Fruit fly (Drosophila melanogaster): Measurements from ENCODE around the gene tkv.
A peak's percentile ranks its signal among the peaks of the same experiment; 100 is the strongest.

tkv gene

DNA sequence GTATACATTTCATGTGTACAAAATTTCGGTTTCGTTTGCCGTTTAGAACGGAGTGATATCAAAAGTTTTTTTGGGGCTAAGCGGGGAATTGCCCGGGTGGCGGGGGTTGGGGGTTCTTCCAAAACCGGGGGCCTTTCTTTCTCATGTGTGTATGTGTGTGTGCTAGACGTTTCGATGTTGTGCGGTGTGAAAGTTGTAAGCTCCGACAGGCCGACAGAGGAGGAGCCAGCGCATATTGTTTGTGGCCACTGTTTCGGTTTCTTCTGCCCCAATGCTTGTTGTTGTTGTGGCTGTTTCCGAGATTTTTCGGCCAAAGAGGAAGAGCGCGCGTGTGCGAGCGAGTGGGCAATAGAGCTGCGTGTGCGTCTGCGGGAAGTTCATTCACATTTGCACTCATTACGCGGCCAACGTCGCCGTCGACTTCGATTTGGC lies 29.1 kb upstream of the tkv start:
- peak; percentile 22 for TF ChIP-seq h (GFP tag; optimal IDR thresholded peaks at IDR 0.05)
- no peak for TF ChIP-seq Rel (GFP tag; optimal IDR thresholded peaks at IDR 0.05)
- TF ChIP-seq Rel (tag; optimal IDR thresholded peaks at IDR 0.05), result peak; percentile 50
- no peak for TF ChIP-seq foxo (GFP tag; optimal IDR thresholded peaks at IDR 0.05)
- no peak for TF ChIP-seq dmrt93B (GFP tag; optimal IDR thresholded peaks at IDR 0.05)

DNA sequence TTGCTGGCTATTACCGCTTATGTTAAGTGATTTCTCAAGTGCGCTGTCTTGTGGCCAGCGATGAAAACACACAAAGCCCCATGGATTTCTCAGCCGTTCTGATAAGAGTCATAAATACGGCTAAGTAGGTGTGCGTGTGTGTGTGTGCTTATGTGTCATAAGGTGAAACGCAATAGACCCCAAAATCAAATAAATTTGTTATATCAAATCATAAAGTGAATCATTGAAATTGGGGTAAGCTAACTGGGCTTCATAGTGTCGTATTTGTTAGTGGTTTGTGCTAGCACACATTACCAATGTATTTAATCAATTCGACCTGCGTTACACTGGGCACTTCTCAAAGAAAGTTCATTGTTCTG lies 28.4 kb upstream of the tkv start:
- peak; percentile 13 for TF ChIP-seq Dif (GFP tag; optimal IDR thresholded peaks at IDR 0.05; ENCODE audit: partially characterized antibody)
- TF ChIP-seq CG9705 (GFP tag; optimal IDR thresholded peaks at IDR 0.05), result no peak

DNA sequence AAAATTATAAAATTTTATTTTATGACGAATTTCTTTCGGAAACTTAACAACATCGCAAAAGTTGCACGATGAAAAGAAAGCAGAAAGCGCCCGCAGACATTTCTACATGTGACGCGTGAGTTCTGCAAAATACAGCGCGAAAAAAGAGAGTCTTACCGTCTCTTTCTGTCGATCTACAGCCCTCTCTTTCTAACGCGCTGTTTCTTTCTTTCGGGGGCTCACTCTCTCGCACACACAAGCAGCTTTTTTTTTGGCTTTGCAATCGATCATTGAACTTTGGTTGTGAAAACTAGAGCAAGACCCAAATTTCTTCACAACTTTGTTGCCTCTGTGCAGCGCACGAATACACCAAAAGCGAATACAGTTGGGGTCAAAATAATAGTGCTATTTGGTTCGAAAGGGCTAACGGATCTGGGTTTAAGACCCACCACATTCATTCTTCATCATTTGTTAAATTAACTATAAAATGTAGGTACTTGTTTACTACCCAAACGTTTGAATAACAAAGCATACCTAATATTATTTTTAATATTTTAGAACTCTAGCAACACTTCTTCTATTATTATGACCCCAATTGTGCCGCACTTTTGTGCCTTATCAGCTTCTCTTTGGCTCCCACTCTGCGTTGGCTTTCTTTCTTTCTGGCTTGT lies 27.9 kb upstream of the tkv start:
- TF ChIP-seq Sp1 (GFP tag; optimal IDR thresholded peaks at IDR 0.05) (peak; percentile 91), dmrt93B (GFP tag; optimal IDR thresholded peaks at IDR 0.05) (peak; percentile 49), Dfd (GFP tag; optimal IDR thresholded peaks at IDR 0.05) (no peak), lola (GFP tag; optimal IDR thresholded peaks at IDR 0.05) (no peak), CG32264 (GFP tag; optimal IDR thresholded peaks at IDR 0.05) (no peak), brk (GFP tag; optimal IDR thresholded peaks at IDR 0.05) (peak; percentile 35), rgr (GFP tag; optimal IDR thresholded peaks at IDR 0.05) (peak; percentile 86), usp (GFP tag; optimal IDR thresholded peaks at IDR 0.05) (no peak), br (GFP tag; optimal IDR thresholded peaks at IDR 0.05) (peak; percentile 89), woc (GFP tag; optimal IDR thresholded peaks at IDR 0.05) (peak; percentile 18), HLH106 (tag; optimal IDR thresholded peaks at IDR 0.05) (peak; percentile 77), sv (GFP tag; optimal IDR thresholded peaks at IDR 0.05) (peak; percentile 66), ey (GFP tag; optimal IDR thresholded peaks at IDR 0.05) (peak; percentile 87), Jra (GFP tag; optimal IDR thresholded peaks at IDR 0.05) (peak; percentile 4), OdsH (GFP tag; optimal IDR thresholded peaks at IDR 0.05) (peak; percentile 88), foxo (GFP tag; optimal IDR thresholded peaks at IDR 0.05) (peak in 1 of 2 experiments; percentile 82), Vsx2 (GFP tag; optimal IDR thresholded peaks at IDR 0.05; ENCODE audit: partially characterized antibody) (no peak), psq (GFP tag; optimal IDR thresholded peaks at IDR 0.05) (peak; percentile 80), CrebA (GFP tag; optimal IDR thresholded peaks at IDR 0.05; ENCODE audit: borderline replicate concordance) (peak; percentile 28), CG9705 (GFP tag; optimal IDR thresholded peaks at IDR 0.05) (peak; percentile 24), fru (GFP tag; optimal IDR thresholded peaks at IDR 0.05) (peak; percentile 85), dl (GFP tag; optimal IDR thresholded peaks at IDR 0.05; ENCODE audit: insufficient read depth in 1 of 2, partially characterized antibody in 2 of 2) (no peak), h (GFP tag; optimal IDR thresholded peaks at IDR 0.05) (peak; percentile 84), sage (GFP tag; optimal IDR thresholded peaks at IDR 0.05) (no peak), Hnf4 (GFP tag; optimal IDR thresholded peaks at IDR 0.05) (peak; percentile 80), GATAd (GFP tag; optimal IDR thresholded peaks at IDR 0.05) (no peak), Myc (optimal IDR thresholded peaks at IDR 0.05) (no peak), Rel (GFP tag; optimal IDR thresholded peaks at IDR 0.05) (no peak), Rel (tag; optimal IDR thresholded peaks at IDR 0.05) (peak; percentile 89)

DNA sequence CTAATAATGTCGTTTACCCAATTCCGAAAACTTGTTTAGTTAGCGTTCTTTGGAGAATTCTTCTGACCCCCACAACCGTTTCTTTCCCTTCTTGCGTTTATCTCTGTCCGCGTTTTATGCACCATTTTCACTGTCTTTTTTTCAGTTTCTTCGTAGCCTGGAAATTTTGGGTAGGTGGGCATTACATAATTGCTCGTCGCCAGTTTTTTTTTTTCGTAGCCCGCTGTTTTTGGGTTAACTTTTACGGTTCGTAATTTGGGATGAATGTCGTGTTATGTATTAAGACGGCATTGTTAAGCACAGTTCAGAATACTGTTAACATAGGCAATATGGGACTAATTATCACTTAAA lies 26.8 kb upstream of the tkv start:
- TF ChIP-seq psq (GFP tag; optimal IDR thresholded peaks at IDR 0.05), result no peak
- TF ChIP-seq jim (GFP tag; optimal IDR thresholded peaks at IDR 0.05), result no peak
- no peak for TF ChIP-seq Hr78 (GFP tag; optimal IDR thresholded peaks at IDR 0.05)
- TF ChIP-seq sv (GFP tag; optimal IDR thresholded peaks at IDR 0.05), result no peak
- TF ChIP-seq N (GFP tag; optimal IDR thresholded peaks at IDR 0.05), result no peak
- no peak for TF ChIP-seq Jra (GFP tag; optimal IDR thresholded peaks at IDR 0.05)
- no peak for TF ChIP-seq ey (GFP tag; optimal IDR thresholded peaks at IDR 0.05)
- TF ChIP-seq Abd-B (GFP tag; optimal IDR thresholded peaks at IDR 0.05), result no peak
- TF ChIP-seq pan (optimal IDR thresholded peaks at IDR 0.05), result no peak
- TF ChIP-seq Mio (GFP tag; optimal IDR thresholded peaks at IDR 0.05), result no peak
- no peak for TF ChIP-seq brk (GFP tag; optimal IDR thresholded peaks at IDR 0.05)
- no peak for TF ChIP-seq CG32264 (GFP tag; optimal IDR thresholded peaks at IDR 0.05)
- no peak for TF ChIP-seq woc (GFP tag; optimal IDR thresholded peaks at IDR 0.05)
- TF ChIP-seq dmrt93B (GFP tag; optimal IDR thresholded peaks at IDR 0.05), result no peak
- TF ChIP-seq fru (GFP tag; optimal IDR thresholded peaks at IDR 0.05), result no peak
